Fruit fly (Drosophila melanogaster) whole organism, embryonic: ENCODE data around the gene CG33268.

Experiments
- Aef1 ChIP-seq: fragments of 200-800 bp; sonication (Bioruptor generic); IDR thresholded peaks from 3 replicates; pipeline ENCODE4 v1.3.6; 2022; ENCODE audit warnings: missing biosample characterization, missing genetic modification characterization
- BtbVII ChIP-seq: fragments of 200-800 bp; sonication (Bioruptor generic); optimal IDR thresholded peaks from 3 replicates; lab custom pipeline; 2017; ENCODE audit warnings: missing biosample characterization, mild to moderate bottlenecking, missing genetic modification characterization
- CG11456 ChIP-seq: fragments of 200-800 bp; sonication (Bioruptor generic); IDR thresholded peaks from 3 replicates; pipeline ENCODE4 v1.3.6; 2022; ENCODE audit warnings: missing biosample characterization, missing genetic modification characterization
- CG12104 ChIP-seq: fragments of 200-800 bp; sonication (Bioruptor generic); optimal IDR thresholded peaks from 3 replicates; lab custom pipeline; 2016; ENCODE audit warnings: missing biosample characterization, missing genetic modification characterization
- CG15696 ChIP-seq: fragments of 200-800 bp; sonication (Bioruptor generic); optimal IDR thresholded peaks from 2 replicates; lab custom pipeline; 2019; ENCODE audit warnings: missing biosample characterization, mild to moderate bottlenecking, missing genetic modification characterization, moderate library complexity
- CG1603 ChIP-seq: fragments of 200-800 bp; sonication (Bioruptor generic); optimal IDR thresholded peaks from 2 replicates; lab custom pipeline; 2019; ENCODE audit warnings: missing biosample characterization, mild to moderate bottlenecking, missing genetic modification characterization, moderate library complexity
- CG2129 ChIP-seq: fragments of 200-800 bp; sonication (Bioruptor generic); IDR thresholded peaks from 2 replicates; pipeline ENCODE4 v1.3.6; 2022; ENCODE audit warnings: missing biosample characterization, missing genetic modification characterization; ENCODE audit not compliant: partially characterized antibody
- CG2712 ChIP-seq: fragments of 200-800 bp; optimal IDR thresholded peaks from 3 replicates; lab custom pipeline; 2019; ENCODE audit warnings: missing biosample characterization, mild to moderate bottlenecking, missing genetic modification characterization, moderate library complexity
- CG5180 ChIP-seq: fragments of 200-800 bp; sonication (Bioruptor generic); optimal IDR thresholded peaks from 3 replicates; lab custom pipeline; 2017; ENCODE audit warnings: missing biosample characterization, missing genetic modification characterization, mild to moderate bottlenecking, moderate library complexity, missing genetic modification reagents
- CG7786 ChIP-seq: fragments of 200-800 bp; sonication (Bioruptor generic); optimal IDR thresholded peaks from 2 replicates; lab custom pipeline; 2016; ENCODE audit warnings: missing biosample characterization, missing genetic modification characterization
- CTCF ChIP-seq: fragments of 200-800 bp; sonication (Bioruptor generic); optimal IDR thresholded peaks from 2 replicates; lab custom pipeline; 2017; ENCODE audit warnings: missing biosample characterization, mild to moderate bottlenecking, missing genetic modification characterization, moderate library complexity
- Camta ChIP-seq: fragments of 200-800 bp; sonication (Bioruptor generic); optimal IDR thresholded peaks from 2 replicates; lab custom pipeline; 2016; ENCODE audit warnings: missing biosample characterization, missing genetic modification characterization
- D19B ChIP-seq: fragments of 200-800 bp; sonication (Bioruptor generic); optimal IDR thresholded peaks from 2 replicates; lab custom pipeline; 2017; ENCODE audit warnings: missing biosample characterization, mild to moderate bottlenecking, missing genetic modification characterization
- Deaf1 ChIP-seq: fragments of 200-800 bp; optimal IDR thresholded peaks from 3 replicates; lab custom pipeline; 2019; ENCODE audit warnings: missing biosample characterization, mild to moderate bottlenecking, missing genetic modification characterization, moderate library complexity
- Dll ChIP-seq: fragments of 200-800 bp; sonication (Bioruptor generic); IDR thresholded peaks from 4 replicates; pipeline ENCODE4 v1.3.6; 2022; ENCODE audit warnings: missing biosample characterization, missing genetic modification characterization; ENCODE audit not compliant: partially characterized antibody
- Doc3 ChIP-seq: fragments of 200-800 bp; sonication (Bioruptor generic); IDR thresholded peaks from 3 replicates; pipeline ENCODE4 v1.3.6; 2022; ENCODE audit warnings: missing biosample characterization, missing genetic modification characterization; ENCODE audit not compliant: partially characterized antibody
- Ets97D ChIP-seq: fragments of 200-800 bp; sonication (Bioruptor generic); optimal IDR thresholded peaks from 3 replicates; lab custom pipeline; 2016; ENCODE audit warnings: missing biosample characterization, missing genetic modification characterization
- Fer1 ChIP-seq: fragments of 200-800 bp; sonication (Bioruptor generic); optimal IDR thresholded peaks from 2 replicates; lab custom pipeline; 2017; ENCODE audit warnings: missing biosample characterization, mild to moderate bottlenecking, missing genetic modification characterization
- HLH54F ChIP-seq: fragments of 200-800 bp; sonication (Bioruptor generic); optimal IDR thresholded peaks from 3 replicates; lab custom pipeline; 2016; ENCODE audit warnings: missing biosample characterization, missing genetic modification characterization
- Lim3 ChIP-seq: fragments of 200-800 bp; sonication (Bioruptor generic); IDR thresholded peaks from 2 replicates; pipeline ENCODE4 v1.3.6; 2022; ENCODE audit warnings: missing biosample characterization, missing genetic modification characterization
- MBD-R2 ChIP-seq: fragments of 200-800 bp; sonication (Bioruptor generic); IDR thresholded peaks from 2 replicates; pipeline ENCODE4 v1.3.6; 2022; ENCODE audit warnings: missing biosample characterization, missing genetic modification characterization
- Med ChIP-seq: fragments of 200-800 bp; sonication (Bioruptor generic); peaks from one replicate; lab custom pipeline; 2016; ENCODE audit warnings: missing biosample characterization, missing genetic modification characterization, mild to moderate bottlenecking, inconsistent platforms, moderate library complexity
- NC2β ChIP-seq: fragments of 200-800 bp; sonication (Bioruptor generic); optimal IDR thresholded peaks from 2 replicates; lab custom pipeline; 2016; ENCODE audit warnings: missing biosample characterization, missing genetic modification characterization
- Nf-YA ChIP-seq: fragments of 200-800 bp; sonication (Bioruptor generic); IDR thresholded peaks from 2 replicates; pipeline ENCODE4 v1.3.6; 2022; ENCODE audit warnings: missing biosample characterization, missing genetic modification characterization
- PHDP ChIP-seq: fragments of 200-800 bp; sonication (Bioruptor generic); optimal IDR thresholded peaks from 3 replicates; lab custom pipeline; 2018; ENCODE audit warnings: missing biosample characterization, mild to moderate bottlenecking, missing genetic modification characterization, moderate library complexity
- Ravus ChIP-seq: fragments of 200-800 bp; sonication (Bioruptor generic); IDR thresholded peaks from 2 replicates; pipeline ENCODE4 v1.3.6; 2022; ENCODE audit warnings: missing biosample characterization, missing genetic modification characterization
- Sox100B ChIP-seq: fragments of 200-800 bp; sonication (Bioruptor generic); optimal IDR thresholded peaks from 3 replicates; lab custom pipeline; 2018; ENCODE audit warnings: missing biosample characterization, mild to moderate bottlenecking, missing genetic modification characterization
- Spps ChIP-seq: fragments of 200-800 bp; sonication (Bioruptor generic); optimal IDR thresholded peaks from 2 replicates; lab custom pipeline; 2018; ENCODE audit warnings: missing biosample characterization, mild to moderate bottlenecking, missing genetic modification characterization
- Sry-δ ChIP-seq: fragments of 200-800 bp; sonication (Bioruptor generic); optimal IDR thresholded peaks from 2 replicates; lab custom pipeline; 2016; ENCODE audit warnings: missing biosample characterization, missing genetic modification characterization
- Stat92E ChIP-seq, 3 experiments: fragments of >200 bp in 2 of 3; fragments of 200-800 bp in 1 of 3; sonication (Bioruptor generic) in 1 of 3; optimal IDR thresholded peaks; 2 replicates each; lab custom pipeline; 2017 to 2019; ENCODE audit warnings: missing biosample characterization in 3 of 3, missing genetic modification characterization in 3 of 3, mild to moderate bottlenecking in 1 of 3, moderate library complexity in 1 of 3
- cas ChIP-seq: fragments of 200-800 bp; sonication (Bioruptor generic); IDR thresholded peaks from 2 replicates; pipeline ENCODE4 v1.3.6; 2022; ENCODE audit warnings: missing biosample characterization, missing genetic modification characterization
- chn ChIP-seq: fragments of 200-800 bp; sonication (Bioruptor generic); optimal IDR thresholded peaks from 2 replicates; lab custom pipeline; 2016; ENCODE audit warnings: missing biosample characterization, missing genetic modification characterization
- croc ChIP-seq: fragments of 200-800 bp; sonication (Bioruptor generic); conservative IDR thresholded peaks from 3 replicates; pipeline ENCODE4 v1.3.6; 2022; ENCODE audit warnings: missing biosample characterization, missing genetic modification characterization
- exex ChIP-seq: fragments of 200-800 bp; sonication (Bioruptor generic); optimal IDR thresholded peaks from 4 replicates; lab custom pipeline; 2018; ENCODE audit warnings: missing biosample characterization, mild to moderate bottlenecking, missing genetic modification characterization, moderate library complexity
- gro ChIP-seq: fragments of 200-800 bp; sonication (Bioruptor generic); optimal IDR thresholded peaks from 2 replicates; lab custom pipeline; 2016; ENCODE audit warnings: missing biosample characterization, missing genetic modification characterization
- gsb ChIP-seq: fragments of 200-800 bp; sonication (Bioruptor generic); IDR thresholded peaks from 2 replicates; pipeline ENCODE4 v1.3.6; 2022; ENCODE audit warnings: missing biosample characterization, missing genetic modification characterization
- gt ChIP-seq: fragments of 200-800 bp; sonication (Bioruptor generic); IDR thresholded peaks from 2 replicates; pipeline ENCODE4 v1.3.6; 2022; ENCODE audit warnings: missing biosample characterization, missing genetic modification characterization
- ken ChIP-seq: fragments of 200-800 bp; sonication (Bioruptor generic); IDR thresholded peaks from 3 replicates; pipeline ENCODE4 v1.3.6; 2022; ENCODE audit warnings: missing biosample characterization, missing genetic modification characterization
- klu ChIP-seq: fragments of 200-800 bp; sonication (Bioruptor generic); IDR thresholded peaks from 2 replicates; pipeline ENCODE4 v1.3.6; 2022; ENCODE audit warnings: missing biosample characterization, missing genetic modification characterization
- lilli ChIP-seq: fragments of 200-800 bp; sonication (Bioruptor generic); optimal IDR thresholded peaks from 3 replicates; lab custom pipeline; 2016; ENCODE audit warnings: missing biosample characterization, missing genetic modification characterization
- pan ChIP-seq, 4 experiments: fragments of >200 bp in 3 of 4; fragments of 200-800 bp in 1 of 4; sonication (Bioruptor generic) in 1 of 4; optimal IDR thresholded peaks in 3 of 4; IDR thresholded peaks in 1 of 4; 2 replicates each; pipeline versions ENCODE4 v1.3.6 to Lab custom; 2017 to 2022; ENCODE audit warnings: missing biosample characterization in 2 of 4, missing genetic modification characterization in 2 of 4, mixed read lengths in 1 of 4
- pb ChIP-seq: fragments of 200-800 bp; sonication (Bioruptor generic); optimal IDR thresholded peaks from 3 replicates; lab custom pipeline; 2016; ENCODE audit warnings: missing biosample characterization, missing genetic modification characterization
- pfk ChIP-seq: fragments of 200-800 bp; sonication (Bioruptor generic); optimal IDR thresholded peaks from 2 replicates; lab custom pipeline; 2018; ENCODE audit warnings: missing biosample characterization, mild to moderate bottlenecking, missing genetic modification characterization, moderate library complexity
- pnt ChIP-seq: fragments of 200-800 bp; sonication (Bioruptor generic); optimal IDR thresholded peaks from 3 replicates; lab custom pipeline; 2016; ENCODE audit warnings: missing biosample characterization, missing genetic modification characterization
- psq ChIP-seq: fragments of 200-800 bp; sonication (Bioruptor generic); optimal IDR thresholded peaks from 2 replicates; lab custom pipeline; 2017; ENCODE audit warnings: missing biosample characterization, missing genetic modification characterization
- sd ChIP-seq: fragments of 200-800 bp; sonication (Bioruptor generic); optimal IDR thresholded peaks from 3 replicates; lab custom pipeline; 2018; ENCODE audit warnings: missing biosample characterization, mild to moderate bottlenecking, missing genetic modification characterization, moderate library complexity
- sens ChIP-seq: fragments of 200-800 bp; sonication (Bioruptor generic); peaks from one replicate; lab custom pipeline; 2016; ENCODE audit warnings: missing biosample characterization, missing genetic modification characterization
- sim ChIP-seq: fragments of 200-800 bp; sonication (Bioruptor generic); IDR thresholded peaks from 2 replicates; pipeline ENCODE4 v1.3.6; 2022; ENCODE audit warnings: missing biosample characterization, missing genetic modification characterization
- sima ChIP-seq: fragments of 200-800 bp; sonication (Bioruptor generic); optimal IDR thresholded peaks from 2 replicates; lab custom pipeline; 2016; ENCODE audit warnings: missing biosample characterization, missing genetic modification characterization
- sr ChIP-seq: fragments of 200-800 bp; sonication (Bioruptor generic); IDR thresholded peaks from 3 replicates; pipeline ENCODE4 v1.3.6; 2022; ENCODE audit warnings: missing biosample characterization, missing genetic modification characterization
- ssp ChIP-seq: fragments of 200-800 bp; sonication (Bioruptor generic); IDR thresholded peaks from 2 replicates; pipeline ENCODE4 v1.3.6; 2022; ENCODE audit warnings: missing biosample characterization, missing genetic modification characterization
- stwl ChIP-seq: fragments of 200-800 bp; sonication (Bioruptor generic); optimal IDR thresholded peaks from 3 replicates; lab custom pipeline; 2018; ENCODE audit warnings: missing biosample characterization, mild to moderate bottlenecking, missing genetic modification characterization, moderate library complexity

The CG33268 gene

dm6 chr3L:11630684-11631083 is 39.7 kb upstream of the CG33268 start (continued):
- TF ChIP-seq Sox100B (no peak), sens (GFP tag; lab: Kevin White, UChicago) (peak; percentile 32), cas (no peak), CG1603 (peak; percentile 5), lilli (GFP tag; lab: Kevin White, UChicago) (no peak), sima (GFP tag; lab: Kevin White, UChicago) (no peak), sr (no peak), CG12104 (GFP tag; lab: Kevin White, UChicago) (no peak), klu (GFP tag; lab: Robert Waterston, UW) (no peak), pnt (GFP tag; lab: Kevin White, UChicago) (no peak), CG2712 (tag; lab: Kevin White, UChicago) (no peak), pb (GFP tag; lab: Kevin White, UChicago) (no peak), BtbVII (GFP tag; lab: Kevin White, UChicago) (no peak), CG11456 (GFP tag; lab: Robert Waterston, UW) (no peak), Camta (no peak), pfk (GFP tag; lab: Kevin White, UChicago) (no peak), gro (GFP tag; lab: Kevin White, UChicago) (no peak), Stat92E (GFP tag; optimal IDR thresholded peaks at IDR 0.05; lab: Kevin White, UChicago) (no peak), sim (GFP tag; lab: Robert Waterston, UW) (no peak), Deaf1 (tag; lab: Kevin White, UChicago) (no peak), HLH54F (GFP tag; lab: Kevin White, UChicago) (no peak), PHDP (no peak), Aef1 (GFP tag; lab: Robert Waterston, UW) (no peak), CG5180 (no peak), Spps (no peak), NC2β (no peak), Sry-δ (GFP tag; lab: Kevin White, UChicago) (peak; percentile 46), Doc3 (GFP tag; lab: Robert Waterston, UW) (0 out of 3 replicates have a peak, but pooled peaks have one; percentile 36), CG7786 (GFP tag; lab: Kevin White, UChicago) (no peak), D19B (GFP tag; lab: Kevin White, UChicago) (no peak), ken (GFP tag; lab: Robert Waterston, UW) (no peak), CG2129 (GFP tag; lab: Robert Waterston, UW) (no peak), MBD-R2 (GFP tag; lab: Robert Waterston, UW) (0 out of 2 replicates have a peak, but pooled peaks have one; percentile 10), Med (GFP tag; lab: Kevin White, UChicago) (peak; percentile 23), Fer1 (GFP tag; lab: Kevin White, UChicago) (no peak), exex (no peak), CG15696 (tag; lab: Kevin White, UChicago) (no peak), CTCF (GFP tag; lab: Kevin White, UChicago) (no peak), croc (GFP tag; lab: Robert Waterston, UW) (no peak), chn (GFP tag; lab: Kevin White, UChicago) (no peak), Ravus (GFP tag; lab: Robert Waterston, UW) (no peak), gt (GFP tag; lab: Robert Waterston, UW) (no peak), pan (optimal IDR thresholded peaks at IDR 0.05; lab: Kevin White, UChicago) (no peak), pan (GFP tag; optimal IDR thresholded peaks at IDR 0.05 in 1 of 2, IDR thresholded peaks at IDR 0.05 in 1 of 2) (no peak), Dll (GFP tag; lab: Robert Waterston, UW) (peak; percentile 32; the same call in 1 of the 4 replicates), psq (GFP tag; lab: Kevin White, UChicago) (no peak), stwl (peak; percentile 81), Lim3 (GFP tag; lab: Robert Waterston, UW) (no peak), gsb (GFP tag; lab: Robert Waterston, UW) (no peak), Nf-YA (GFP tag; lab: Robert Waterston, UW) (no peak), sd (tag; lab: Kevin White, UChicago) (no peak), ssp (no peak), Ets97D (GFP tag; lab: Kevin White, UChicago) (peak; percentile 33)
